Worm (Caenorhabditis elegans) whole organism, L4/young adult: ENCODE data around the gene lgc-19.

Experiments
- W03F9.2 ChIP-seq: fragments of 150-350 bp; optimal IDR thresholded peaks from 2 replicates; lab custom pipeline; 2014; ENCODE audit warnings: missing biosample characterization, missing genetic modification characterization
- him-1 ChIP-seq: sonication (generic microtip); optimal IDR thresholded peaks from 2 replicates; lab custom pipeline; 2016; ENCODE audit warnings: missing genotype, missing genetic modification reagents, missing genetic modification characterization, missing compliant biosample characterization

- no peak for TF ChIP-seq W03F9.2 (tag; lab: Kevin White, UChicago)
- TF ChIP-seq him-1 = no peak
Measured at ce11 chrIV:16006267-16006666, 43.8 kb upstream of the lgc-19 start.
